Worm (Caenorhabditis elegans): ENCODE measurements around the gene clec-3.

clec-3 gene

DNA sequence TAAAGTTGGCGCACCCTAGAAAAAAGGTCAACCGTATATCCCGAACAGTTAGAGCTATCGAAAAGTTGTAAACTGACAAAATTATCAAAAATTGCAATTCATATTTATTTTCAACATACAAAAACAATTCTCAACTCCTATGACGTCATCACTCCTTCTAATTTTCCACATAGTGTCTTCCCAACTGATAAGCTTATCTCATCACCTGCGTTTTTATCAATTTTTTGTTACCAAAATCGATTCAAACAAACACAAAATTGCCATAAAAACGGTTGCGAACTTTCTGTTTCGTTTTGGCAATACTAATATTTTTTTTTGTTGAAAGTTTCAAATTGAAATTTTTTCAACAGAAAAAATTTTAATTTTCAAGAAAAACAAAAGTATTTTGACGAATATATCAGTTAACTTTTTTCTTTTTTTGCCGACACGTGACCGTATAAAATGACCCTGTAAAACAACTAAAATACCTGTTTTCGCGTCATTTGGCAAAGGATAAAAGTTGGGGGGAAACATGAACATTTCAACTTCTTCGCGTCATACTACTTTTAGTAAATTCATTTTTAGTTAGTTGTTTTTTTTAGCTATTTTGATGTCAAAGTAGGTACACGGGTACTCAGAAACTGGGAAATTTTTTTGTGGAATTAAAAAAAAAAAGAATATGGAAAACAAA lies 44.0 kb downstream of the clec-3 start (continued):
- TF ChIP-seq fkh-10 (GFP tag; optimal IDR thresholded peaks at IDR 0.05), result no peak
- peak; percentile 14 for TF ChIP-seq mep-1 (tag; optimal IDR thresholded peaks at IDR 0.05)
- no peak for TF ChIP-seq lin-13 (GFP tag; optimal IDR thresholded peaks at IDR 0.05)
- no peak for TF ChIP-seq unc-30 (tag; optimal IDR thresholded peaks at IDR 0.05)
- no peak for TF ChIP-seq F16B12.6 (tag; optimal IDR thresholded peaks at IDR 0.05)
- no peak for TF ChIP-seq mab-9 (GFP tag; IDR thresholded peaks at IDR 0.05)
- no peak for TF ChIP-seq nhr-71 (tag; optimal IDR thresholded peaks at IDR 0.05)
- no peak for TF ChIP-seq nhr-237 (tag; optimal IDR thresholded peaks at IDR 0.05)
- no peak for TF ChIP-seq mef-2 (tag; optimal IDR thresholded peaks at IDR 0.05)
- no peak for TF ChIP-seq nhr-84 (tag; optimal IDR thresholded peaks at IDR 0.05)
- TF ChIP-seq unc-86 (tag; optimal IDR thresholded peaks at IDR 0.05), result no peak
- no peak for TF ChIP-seq alr-1 (tag; optimal IDR thresholded peaks at IDR 0.05; ENCODE audit: borderline replicate concordance)
- no peak for TF ChIP-seq nhr-77 (tag; optimal IDR thresholded peaks at IDR 0.05)
- no peak for TF ChIP-seq tbx-2 (tag; optimal IDR thresholded peaks at IDR 0.05)
- no peak for TF ChIP-seq fos-1 (tag; optimal IDR thresholded peaks at IDR 0.05)
- peak; percentile 51 for TF ChIP-seq tlp-1 (tag; optimal IDR thresholded peaks at IDR 0.05)
- TF ChIP-seq egl-13 (tag; optimal IDR thresholded peaks at IDR 0.05), result no peak
- TF ChIP-seq dpl-1 (GFP tag; optimal IDR thresholded peaks at IDR 0.05), result no peak
- peak in 1 of 2 experiments; percentile 23 for TF ChIP-seq mdl-1 (tag; optimal IDR thresholded peaks at IDR 0.05)
- TF ChIP-seq lir-3 (tag; optimal IDR thresholded peaks at IDR 0.05; ENCODE audit: poor library complexity), result no peak
- no peak for TF ChIP-seq isw-1 (GFP tag; IDR thresholded peaks at IDR 0.05)
- TF ChIP-seq lin-39 (tag; optimal IDR thresholded peaks at IDR 0.05), result no peak
- no peak; the same call in 1 of the 2 replicates for TF ChIP-seq nhr-19 (GFP tag; conservative IDR thresholded peaks at IDR 0.05)
- TF ChIP-seq hpl-2 (GFP tag; optimal IDR thresholded peaks at IDR 0.05), result no peak
- no peak for TF ChIP-seq nhr-11 (tag; optimal IDR thresholded peaks at IDR 0.05)
- peak in 2 of 6 experiments; percentile 25 to 42 for TF ChIP-seq elt-3 (tag; optimal IDR thresholded peaks at IDR 0.05)
- no peak for TF ChIP-seq nhr-76 (tag; optimal IDR thresholded peaks at IDR 0.05)
- TF ChIP-seq ceh-90 (tag; optimal IDR thresholded peaks at IDR 0.05), result no peak
- TF ChIP-seq ceh-63 (GFP tag; optimal IDR thresholded peaks at IDR 0.05), result no peak
- TF ChIP-seq pqm-1 (tag; optimal IDR thresholded peaks at IDR 0.05), result peak; percentile 14
- peak in 1 of 2 experiments; percentile 38 for TF ChIP-seq lin-35 (GFP tag; optimal IDR thresholded peaks at IDR 0.05)
- no peak for TF ChIP-seq nhr-12 (tag; optimal IDR thresholded peaks at IDR 0.05)

DNA sequence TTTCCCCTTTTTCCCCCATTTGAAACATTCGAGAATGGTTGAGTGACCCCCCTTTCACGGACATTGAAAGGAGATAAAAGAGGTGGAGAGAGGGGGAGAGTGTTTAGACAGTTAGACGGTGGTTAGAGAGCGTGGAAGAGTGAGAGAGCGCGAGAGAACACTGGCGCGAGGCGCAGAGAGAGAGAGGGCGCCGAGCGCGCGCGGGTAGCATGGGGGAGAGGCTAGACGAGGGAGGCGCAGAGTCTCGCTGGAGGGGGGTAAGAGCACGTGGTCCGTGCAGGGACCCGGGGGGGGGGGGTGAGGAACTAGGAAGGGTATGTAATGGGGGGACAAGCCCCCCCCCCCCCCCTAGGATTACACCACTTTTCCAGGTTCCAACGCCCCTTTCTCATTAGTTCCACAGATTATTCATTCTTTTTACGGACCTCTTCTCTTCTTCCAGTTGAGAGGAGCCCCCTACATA lies 45.7 kb downstream of the clec-3 start:
- TF ChIP-seq lin-35 (GFP tag; optimal IDR thresholded peaks at IDR 0.05), result peak; percentile 69 to 91
- peak; percentile 87 for TF ChIP-seq unc-62 (GFP tag; optimal IDR thresholded peaks at IDR 0.05)
- no peak for TF ChIP-seq Y116A8C.19 (tag; optimal IDR thresholded peaks at IDR 0.05; ENCODE audit: borderline replicate concordance)
- TF ChIP-seq ceh-90 (tag; optimal IDR thresholded peaks at IDR 0.05), result no peak
- peak; percentile 91 to 98 for TF ChIP-seq efl-1 (optimal IDR thresholded peaks at IDR 0.05)
- peak; percentile 68 to 97 for TF ChIP-seq efl-1 (GFP tag; optimal IDR thresholded peaks at IDR 0.05 in 1 of 2)
- peak; percentile 71 for TF ChIP-seq unc-130 (tag; optimal IDR thresholded peaks at IDR 0.05)
- peak; percentile 98 for TF ChIP-seq jun-1 (tag; optimal IDR thresholded peaks at IDR 0.05)
- peak; percentile 94 for TF ChIP-seq lin-13 (GFP tag; optimal IDR thresholded peaks at IDR 0.05)
- TF ChIP-seq swsn-7 (tag; optimal IDR thresholded peaks at IDR 0.05), result peak; percentile 98
- TF ChIP-seq dsc-1 (tag; optimal IDR thresholded peaks at IDR 0.05), result peak; percentile 85
- TF ChIP-seq ceh-8 (GFP tag; optimal IDR thresholded peaks at IDR 0.05), result peak; percentile 100
- peak; percentile 42 for TF ChIP-seq fkh-4 (tag; optimal IDR thresholded peaks at IDR 0.05; ENCODE audit: borderline replicate concordance)
- peak; percentile 81 for TF ChIP-seq hlh-17 (GFP tag; optimal IDR thresholded peaks at IDR 0.05; ENCODE audit: borderline replicate concordance)
- peak; percentile 89 for TF ChIP-seq nhr-237 (tag; optimal IDR thresholded peaks at IDR 0.05)
- TF ChIP-seq nhr-12 (tag; optimal IDR thresholded peaks at IDR 0.05), result peak; percentile 46
- peak; percentile 93 for TF ChIP-seq blmp-1 (tag; optimal IDR thresholded peaks at IDR 0.05)
- TF ChIP-seq mdl-1 (tag; optimal IDR thresholded peaks at IDR 0.05), result peak; percentile 89 to 99
- TF ChIP-seq mep-1 (tag; optimal IDR thresholded peaks at IDR 0.05), result peak; percentile 92
- peak; percentile 93 for TF ChIP-seq rnt-1 (tag; optimal IDR thresholded peaks at IDR 0.05)
- peak; percentile 90 for TF ChIP-seq nhr-11 (tag; optimal IDR thresholded peaks at IDR 0.05)
- TF ChIP-seq tlp-1 (tag; optimal IDR thresholded peaks at IDR 0.05), result no peak
- TF ChIP-seq snu-23 (GFP tag; optimal IDR thresholded peaks at IDR 0.05), result peak; percentile 94
- peak; percentile 97 for TF ChIP-seq fkh-8 (tag; optimal IDR thresholded peaks at IDR 0.05)
- TF ChIP-seq elt-3 (tag; optimal IDR thresholded peaks at IDR 0.05), result peak in 3 of 6 experiments; percentile 73 to 95 (median 93)
- TF ChIP-seq tbx-2 (tag; optimal IDR thresholded peaks at IDR 0.05), result peak; percentile 98
- TF ChIP-seq lir-3 (tag; optimal IDR thresholded peaks at IDR 0.05; ENCODE audit: poor library complexity), result peak; percentile 79
- TF ChIP-seq ces-1 (GFP tag; optimal IDR thresholded peaks at IDR 0.05), result no peak
- TF ChIP-seq aly-2 (tag; optimal IDR thresholded peaks at IDR 0.05), result no peak
- TF ChIP-seq pqm-1 (tag; optimal IDR thresholded peaks at IDR 0.05), result no peak
- TF ChIP-seq nhr-20 (tag; optimal IDR thresholded peaks at IDR 0.05), result peak; percentile 94

Measured in whole organism, L1 larva.